Worm (Caenorhabditis elegans): Measurements from ENCODE around the gene srlf-28.

Gene srlf-28

DNA sequence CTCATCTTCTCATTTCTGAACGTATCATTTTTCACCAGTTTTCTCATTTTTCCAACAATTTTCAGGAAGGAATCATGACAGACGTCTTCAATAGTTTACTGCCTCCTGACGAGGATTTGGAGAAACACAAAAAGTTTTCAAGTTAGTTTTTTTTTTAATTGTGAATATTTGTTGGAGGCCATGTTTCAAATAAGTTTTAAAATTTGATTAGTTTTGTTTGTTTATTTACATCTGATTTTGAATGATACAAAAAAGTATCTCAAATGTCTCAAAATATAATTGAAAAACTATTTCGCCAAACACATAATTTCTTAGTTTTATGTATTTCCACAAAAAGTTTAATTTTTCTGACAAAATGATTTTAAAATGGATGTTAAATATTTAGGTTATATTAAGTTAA is 17.5 kb upstream of the srlf-28 start, which contains the start of gene ssu-2:
ssu-2 (plus strand) TSS at position 59 of the 400 bp plus-strand sequence.
- TF ChIP-seq pros-1 (tag; optimal IDR thresholded peaks at IDR 0.05) (no peak), pqm-1 (tag; optimal IDR thresholded peaks at IDR 0.05) (no peak), syd-9 (tag; optimal IDR thresholded peaks at IDR 0.05) (no peak), ref-2 (tag; optimal IDR thresholded peaks at IDR 0.05) (no peak), fkh-10 (GFP tag; optimal IDR thresholded peaks at IDR 0.05) (no peak), ceh-14 (tag; optimal IDR thresholded peaks at IDR 0.05) (no peak), sox-2 (GFP tag; IDR thresholded peaks at IDR 0.05) (no peak), ceh-22 (tag; optimal IDR thresholded peaks at IDR 0.05) (no peak), ceh-48 (tag; optimal IDR thresholded peaks at IDR 0.05) (no peak), sdc-2 (tag; optimal IDR thresholded peaks at IDR 0.05) (no peak), K09A11.1 (tag; optimal IDR thresholded peaks at IDR 0.05; ENCODE audit: insufficient read depth) (no peak), lin-11 (tag; optimal IDR thresholded peaks at IDR 0.05) (no peak), fax-1 (tag; optimal IDR thresholded peaks at IDR 0.05) (no peak), ahr-1 (tag; optimal IDR thresholded peaks at IDR 0.05) (no peak), odd-2 (tag; optimal IDR thresholded peaks at IDR 0.05) (no peak), ceh-18 (tag; optimal IDR thresholded peaks at IDR 0.05) (no peak), eyg-1 (tag; optimal IDR thresholded peaks at IDR 0.05) (no peak), ceh-45 (GFP tag; IDR thresholded peaks at IDR 0.05) (no peak)

DNA sequence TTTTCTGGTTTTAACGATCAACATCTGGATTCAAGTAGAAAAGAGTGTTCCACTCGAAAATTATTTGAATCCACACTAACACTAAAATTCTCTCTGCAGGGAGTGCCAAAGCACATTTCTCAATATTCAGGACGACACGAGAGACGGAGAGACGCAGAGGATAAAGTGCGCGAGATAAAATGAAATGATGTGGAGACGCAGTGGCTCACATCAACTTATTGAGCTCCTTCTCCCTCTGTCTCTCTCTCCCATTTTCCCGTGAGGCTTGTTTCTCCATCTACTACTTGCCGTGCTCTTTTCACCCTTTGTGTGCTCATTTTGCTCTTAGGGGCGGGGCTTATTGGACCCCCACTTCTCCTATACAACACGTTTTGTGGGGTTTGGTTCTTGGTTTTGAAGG is 12.5 kb upstream of the srlf-28 start:
- TF ChIP-seq madf-2 (tag; optimal IDR thresholded peaks at IDR 0.05) (no peak), K02D7.2 (tag; optimal IDR thresholded peaks at IDR 0.05) (no peak), ceh-30 (tag; optimal IDR thresholded peaks at IDR 0.05) (no peak), ceh-24 (tag; optimal IDR thresholded peaks at IDR 0.05) (no peak), Y22D7AL.16 (tag; optimal IDR thresholded peaks at IDR 0.05) (no peak), ceh-45 (GFP tag; IDR thresholded peaks at IDR 0.05) (no peak), tbx-2 (tag; optimal IDR thresholded peaks at IDR 0.05) (no peak), nhr-11 (tag; optimal IDR thresholded peaks at IDR 0.05) (no peak), sox-4 (tag; optimal IDR thresholded peaks at IDR 0.05) (no peak), hlh-6 (tag; optimal IDR thresholded peaks at IDR 0.05) (no peak), gmeb-2 (tag; optimal IDR thresholded peaks at IDR 0.05) (no peak), sdc-2 (tag; optimal IDR thresholded peaks at IDR 0.05) (no peak), lin-11 (tag; optimal IDR thresholded peaks at IDR 0.05) (no peak), ceh-19 (GFP tag; optimal IDR thresholded peaks at IDR 0.05) (peak; percentile 2), hlh-30 (tag; optimal IDR thresholded peaks at IDR 0.05; ENCODE audit: insufficient read depth) (no peak), mec-3 (tag; optimal IDR thresholded peaks at IDR 0.05; ENCODE audit: borderline replicate concordance) (no peak), pros-1 (tag; optimal IDR thresholded peaks at IDR 0.05) (no peak), unc-3 (GFP tag; conservative IDR thresholded peaks at IDR 0.05) (no peak), unc-3 (tag; optimal IDR thresholded peaks at IDR 0.05) (peak; percentile 12), ceh-22 (tag; optimal IDR thresholded peaks at IDR 0.05) (no peak), zip-5 (tag; optimal IDR thresholded peaks at IDR 0.05) (no peak), syd-9 (tag; optimal IDR thresholded peaks at IDR 0.05) (no peak), ref-2 (tag; optimal IDR thresholded peaks at IDR 0.05) (no peak), elt-2 (tag; optimal IDR thresholded peaks at IDR 0.05) (no peak), pha-4 (tag; optimal IDR thresholded peaks at IDR 0.05) (no peak), ets-4 (tag; optimal IDR thresholded peaks at IDR 0.05) (no peak), ztf-16 (tag; optimal IDR thresholded peaks at IDR 0.05) (no peak), unc-42 (tag; optimal IDR thresholded peaks at IDR 0.05) (peak; percentile 82), hlh-13 (GFP tag; optimal IDR thresholded peaks at IDR 0.05) (no peak), ceh-18 (tag; optimal IDR thresholded peaks at IDR 0.05) (peak; percentile 60), che-1 (tag; optimal IDR thresholded peaks at IDR 0.05) (no peak), elt-4 (tag; optimal IDR thresholded peaks at IDR 0.05) (no peak), fax-1 (tag; optimal IDR thresholded peaks at IDR 0.05) (no peak), ttx-3 (tag; optimal IDR thresholded peaks at IDR 0.05) (no peak), dve-1 (tag; optimal IDR thresholded peaks at IDR 0.05) (no peak), fkh-10 (GFP tag; optimal IDR thresholded peaks at IDR 0.05) (no peak), F13H6.1 (tag; optimal IDR thresholded peaks at IDR 0.05) (no peak), C08G9.2 (tag; optimal IDR thresholded peaks at IDR 0.05) (no peak), C38D4.7 (GFP tag; optimal IDR thresholded peaks at IDR 0.05) (no peak), pqm-1 (tag; optimal IDR thresholded peaks at IDR 0.05) (no peak), unc-86 (tag; optimal IDR thresholded peaks at IDR 0.05) (no peak), lim-6 (tag; optimal IDR thresholded peaks at IDR 0.05) (no peak), pat-9 (tag; optimal IDR thresholded peaks at IDR 0.05) (no peak), ceh-2 (tag; optimal IDR thresholded peaks at IDR 0.05) (no peak)

All from whole organism, late embryonic.